Comparison of ENCODE assay signal across 1 worm cellular context in genomic region chrV:10320101-10320761, ce11.
TF ChIP-seq lines count a peak whose summit lies in the region.

gna-1 (minus strand) TSS chrV:10320151.
B0024.13 (plus strand) TSS chrV:10320711.

TF ChIP-seq in whole organism, L1 larva, 84 proteins besides CTCF, POLR2A, EP300 and RAD21 (continued from another document):
- TF ChIP-seq tbx-2 (tag; optimal IDR thresholded peaks at IDR 0.05; lab: Kevin White, UChicago) (peak; percentile 87), pag-3 (tag; optimal IDR thresholded peaks at IDR 0.05; lab: Kevin White, UChicago; ENCODE audit: borderline replicate concordance, insufficient read depth) (no peak), isw-1 (GFP tag; IDR thresholded peaks at IDR 0.05; lab: Robert Waterston, UW) (peak; percentile 57), F16B12.6 (tag; optimal IDR thresholded peaks at IDR 0.05; lab: Kevin White, UChicago) (no peak), ceh-90 (tag; optimal IDR thresholded peaks at IDR 0.05; lab: Kevin White, UChicago) (peak; percentile 86), fos-1 (tag; optimal IDR thresholded peaks at IDR 0.05; lab: Kevin White, UChicago) (no peak), dpl-1 (GFP tag; optimal IDR thresholded peaks at IDR 0.05; lab: Kevin White, UChicago) (peak; percentile 37 to 62 (median 58)), ztf-4 (tag; optimal IDR thresholded peaks at IDR 0.05; lab: Kevin White, UChicago) (no peak), mep-1 (tag; optimal IDR thresholded peaks at IDR 0.05; lab: Kevin White, UChicago) (peak; percentile 72), pax-3 (tag; optimal IDR thresholded peaks at IDR 0.05; lab: Kevin White, UChicago) (peak; percentile 51), ceh-63 (GFP tag; optimal IDR thresholded peaks at IDR 0.05; lab: Kevin White, UChicago) (no peak), mdl-1 (tag; optimal IDR thresholded peaks at IDR 0.05; lab: Kevin White, UChicago) (no peak), ceh-88 (GFP tag; IDR thresholded peaks at IDR 0.05; lab: Robert Waterston, UW) (peak; percentile 22; the same call in 1 of the 2 replicates), jun-1 (tag; optimal IDR thresholded peaks at IDR 0.05; lab: Kevin White, UChicago) (peak; percentile 19), mab-9 (GFP tag; IDR thresholded peaks at IDR 0.05; lab: Robert Waterston, UW) (no peak), rnt-1 (tag; optimal IDR thresholded peaks at IDR 0.05; lab: Kevin White, UChicago) (peak; percentile 97), egl-27 (tag; optimal IDR thresholded peaks at IDR 0.05; lab: Kevin White, UChicago) (no peak), fkh-10 (GFP tag; optimal IDR thresholded peaks at IDR 0.05; lab: Kevin White, UChicago) (no peak), nhr-90 (tag; optimal IDR thresholded peaks at IDR 0.05; lab: Kevin White, UChicago; ENCODE audit: poor library complexity) (peak; percentile 83)
